Fruit fly (Drosophila melanogaster): ENCODE data around the gene Cbs.

DNA sequence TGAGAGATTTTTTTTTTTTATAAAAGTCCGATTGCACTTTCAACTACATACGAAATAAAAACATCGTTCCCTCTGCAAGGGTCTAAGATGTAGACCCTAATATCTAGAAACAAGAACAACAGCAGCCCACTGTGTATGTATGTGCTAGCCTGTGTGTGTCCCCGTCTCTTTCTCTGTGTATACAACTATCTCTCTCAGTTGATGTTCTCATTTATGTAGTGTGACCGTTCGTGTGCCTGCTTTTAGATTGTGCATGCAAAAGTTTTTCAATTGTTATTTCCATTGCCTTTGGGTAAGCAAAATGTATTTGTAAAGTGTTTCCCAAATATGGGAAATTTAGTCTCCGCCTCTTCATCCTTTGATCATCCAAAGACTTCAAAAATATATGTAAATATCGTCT is 35.4 kb downstream of the Cbs start:
- no peak for TF ChIP-seq Myc (optimal IDR thresholded peaks at IDR 0.05)
- no peak for TF ChIP-seq Rel (GFP tag; optimal IDR thresholded peaks at IDR 0.05)
- TF ChIP-seq Rel (tag; optimal IDR thresholded peaks at IDR 0.05) = no peak
- TF ChIP-seq Mio (GFP tag; optimal IDR thresholded peaks at IDR 0.05) = no peak
- TF ChIP-seq fru (GFP tag; optimal IDR thresholded peaks at IDR 0.05) = no peak
- TF ChIP-seq brk (GFP tag; optimal IDR thresholded peaks at IDR 0.05) = no peak
- TF ChIP-seq br (GFP tag; optimal IDR thresholded peaks at IDR 0.05) = no peak
- TF ChIP-seq foxo (GFP tag; optimal IDR thresholded peaks at IDR 0.05) = no peak
- TF ChIP-seq OdsH (GFP tag; optimal IDR thresholded peaks at IDR 0.05) = no peak
- no peak for TF ChIP-seq pan (optimal IDR thresholded peaks at IDR 0.05)
- TF ChIP-seq psq (GFP tag; optimal IDR thresholded peaks at IDR 0.05) = no peak

Measured in whole organism, wandering third instar larva.